Worm (Caenorhabditis elegans): Measurements from ENCODE around the gene K01A6.7.

Gene K01A6.7

ce11 chrIV:11745340-11745739, 7.0 kb upstream of the K01A6.7 start, which contains the start of gene gem-4:
TSS of gene gem-4 (plus strand) at chrIV:11745640.
- TF ChIP-seq nhr-28 (tag; optimal IDR thresholded peaks at IDR 0.05): peak; percentile 30
- TF ChIP-seq set-16 (GFP tag; IDR thresholded peaks at IDR 0.05): no peak

ce11 chrIV:11744287-11744686, 5.9 kb upstream of the K01A6.7 start:
- TF ChIP-seq hlh-30 (tag; optimal IDR thresholded peaks at IDR 0.05; ENCODE audit: insufficient read depth) (peak; percentile 63), daf-16 (GFP tag; optimal IDR thresholded peaks at IDR 0.05) (peak in 1 of 2 experiments; percentile 88), daf-16 (tag; optimal IDR thresholded peaks at IDR 0.05) (no peak), unc-62 (GFP tag; optimal IDR thresholded peaks at IDR 0.05 in 1 of 2) (peak in 1 of 2 experiments; percentile 71), unc-62 (tag; optimal IDR thresholded peaks at IDR 0.05) (no peak), nhr-41 (GFP tag; IDR thresholded peaks at IDR 0.05) (no peak), snpc-1.2 (GFP tag; IDR thresholded peaks at IDR 0.05) (no peak), saeg-2 (GFP tag; IDR thresholded peaks at IDR 0.05) (no peak), rbr-2 (tag; optimal IDR thresholded peaks at IDR 0.05) (peak; percentile 20), F10B5.3 (tag; optimal IDR thresholded peaks at IDR 0.05) (no peak), hlh-11 (tag; optimal IDR thresholded peaks at IDR 0.05) (peak; percentile 62), mdl-1 (tag; optimal IDR thresholded peaks at IDR 0.05) (peak in 1 of 2 experiments; percentile 52), dmd-6 (GFP tag; IDR thresholded peaks at IDR 0.05) (0 out of 2 replicates have a peak, but pooled peaks have one; percentile 13), ceh-20 (GFP tag; IDR thresholded peaks at IDR 0.05) (0 out of 2 replicates have a peak, but pooled peaks have one; percentile 22)

- TF ChIP-seq aly-2 (tag; optimal IDR thresholded peaks at IDR 0.05): no peak
- TF ChIP-seq daf-19 (GFP tag; conservative IDR thresholded peaks at IDR 0.05): no peak
- no peak for TF ChIP-seq duxl-1 (tag; optimal IDR thresholded peaks at IDR 0.05; ENCODE audit: poor library complexity)
Measured at ce11 chrIV:11743813-11744212, 5.4 kb upstream of the K01A6.7 start.

ce11 chrIV:11742406-11742805, 4.0 kb upstream of the K01A6.7 start, which contains the start of gene K01A6.5:
TSS of gene K01A6.5 (plus strand) at chrIV:11742706.
- TF ChIP-seq nhr-111 (GFP tag; optimal IDR thresholded peaks at IDR 0.05) (no peak), nhr-11 (tag; optimal IDR thresholded peaks at IDR 0.05) (no peak), mxl-2 (GFP tag; conservative IDR thresholded peaks at IDR 0.05) (no peak), nhr-25 (tag; optimal IDR thresholded peaks at IDR 0.05; ENCODE audit: borderline replicate concordance, insufficient read depth) (no peak), pha-4 (GFP tag; IDR thresholded peaks at IDR 0.05) (no peak), pha-4 (tag; optimal IDR thresholded peaks at IDR 0.05) (no peak), daf-12 (tag; optimal IDR thresholded peaks at IDR 0.05) (no peak), spr-1 (tag; optimal IDR thresholded peaks at IDR 0.05) (no peak), dve-1 (tag; optimal IDR thresholded peaks at IDR 0.05; ENCODE audit: insufficient read depth) (no peak), pqm-1 (tag; optimal IDR thresholded peaks at IDR 0.05) (no peak), lin-15B (tag; optimal IDR thresholded peaks at IDR 0.05) (no peak), gei-8 (GFP tag; optimal IDR thresholded peaks at IDR 0.05) (no peak)

ce11 chrIV:11740204-11740603, 1.8 kb upstream of the K01A6.7 start, which contains the start of gene K01A6.4:
TSS of gene K01A6.4 (minus strand) at chrIV:11740304.
- TF ChIP-seq mxl-3 (GFP tag; optimal IDR thresholded peaks at IDR 0.05): no peak
- no peak for TF ChIP-seq vab-7 (GFP tag; IDR thresholded peaks at IDR 0.05)
- no peak for TF ChIP-seq ceh-32 (tag; optimal IDR thresholded peaks at IDR 0.05; ENCODE audit: poor library complexity)
- TF ChIP-seq hmg-1.1 (GFP tag; IDR thresholded peaks at IDR 0.05): no peak
- TF ChIP-seq nhr-102 (tag; optimal IDR thresholded peaks at IDR 0.05): no peak
- no peak for TF ChIP-seq nhr-41 (GFP tag; IDR thresholded peaks at IDR 0.05)
- no peak for TF ChIP-seq nhr-42 (GFP tag; IDR thresholded peaks at IDR 0.05)
- no peak for TF ChIP-seq snpc-1.2 (GFP tag; IDR thresholded peaks at IDR 0.05)
- no peak for TF ChIP-seq ceh-28 (tag; optimal IDR thresholded peaks at IDR 0.05)
- TF ChIP-seq nhr-237 (tag; optimal IDR thresholded peaks at IDR 0.05): no peak
- TF ChIP-seq nhr-76 (tag; optimal IDR thresholded peaks at IDR 0.05): no peak
- TF ChIP-seq lin-1 (GFP tag; IDR thresholded peaks at IDR 0.05): no peak
- no peak for TF ChIP-seq nhr-25 (tag; optimal IDR thresholded peaks at IDR 0.05; ENCODE audit: borderline replicate concordance, insufficient read depth)
- no peak for TF ChIP-seq lin-29 (GFP tag; IDR thresholded peaks at IDR 0.05)
- no peak for TF ChIP-seq ceh-62 (tag; optimal IDR thresholded peaks at IDR 0.05)
- TF ChIP-seq F26F4.8 (GFP tag; conservative IDR thresholded peaks at IDR 0.05): no peak
- TF ChIP-seq mdt-29 (GFP tag; IDR thresholded peaks at IDR 0.05): no peak
- no peak for TF ChIP-seq zag-1 (tag; optimal IDR thresholded peaks at IDR 0.05)
- no peak for TF ChIP-seq mdl-1 (tag; optimal IDR thresholded peaks at IDR 0.05)
